Fruit fly (Drosophila melanogaster) whole organism, embryonic: ENCODE measurements around the gene Nmt.

Experiments used
- B-H2 ChIP-seq: fragments of 200-800 bp; sonication (Bioruptor generic); optimal IDR thresholded peaks from 2 replicates; lab custom pipeline; 2018; ENCODE audit warnings: missing biosample characterization, mild to moderate bottlenecking, missing genetic modification characterization
- CG10267 ChIP-seq: fragments of 200-800 bp; sonication (Bioruptor generic); optimal IDR thresholded peaks from 2 replicates; lab custom pipeline; 2018; ENCODE audit warnings: missing biosample characterization, mild to moderate bottlenecking, missing genetic modification characterization, moderate library complexity
- CG10543 ChIP-seq: fragments of 200-800 bp; sonication (Bioruptor generic); optimal IDR thresholded peaks from 3 replicates; lab custom pipeline; 2017; ENCODE audit warnings: missing biosample characterization, mild to moderate bottlenecking, missing genetic modification characterization, moderate library complexity
- CG10565 ChIP-seq: fragments of 200-800 bp; sonication (Bioruptor generic); optimal IDR thresholded peaks from 3 replicates; lab custom pipeline; 2016; ENCODE audit warnings: missing biosample characterization, mild to moderate bottlenecking, missing genetic modification characterization
- CG10979 ChIP-seq: fragments of 200-800 bp; sonication (Bioruptor generic); optimal IDR thresholded peaks from 2 replicates; lab custom pipeline; 2018; ENCODE audit warnings: missing biosample characterization, mild to moderate bottlenecking, missing genetic modification characterization, moderate library complexity
- CG11247 ChIP-seq: fragments of 200-800 bp; sonication (Bioruptor generic); IDR thresholded peaks from 2 replicates; pipeline ENCODE4 v1.3.6; 2022; ENCODE audit warnings: missing biosample characterization, missing genetic modification characterization
- CG13424 ChIP-seq: fragments of 200-800 bp; sonication (Bioruptor generic); optimal IDR thresholded peaks from 2 replicates; lab custom pipeline; 2019; ENCODE audit warnings: missing biosample characterization, mild to moderate bottlenecking, missing genetic modification characterization, moderate library complexity
- CG14014 ChIP-seq: fragments of 200-800 bp; sonication (Bioruptor generic); IDR thresholded peaks from 2 replicates; pipeline ENCODE4 v1.3.6; 2022; ENCODE audit warnings: missing biosample characterization, missing genetic modification characterization
- CG17568 ChIP-seq: fragments of 200-800 bp; sonication (Bioruptor generic); optimal IDR thresholded peaks from 2 replicates; lab custom pipeline; 2018; ENCODE audit warnings: missing biosample characterization, mild to moderate bottlenecking, missing genetic modification characterization, moderate library complexity
- CG1792 ChIP-seq: fragments of 200-800 bp; sonication (Bioruptor generic); optimal IDR thresholded peaks from 2 replicates; lab custom pipeline; 2016; ENCODE audit warnings: missing biosample characterization, missing genetic modification characterization
- CG2120 ChIP-seq: fragments of 200-800 bp; sonication (Bioruptor generic); optimal IDR thresholded peaks from 3 replicates; lab custom pipeline; 2016; ENCODE audit warnings: missing biosample characterization, missing genetic modification characterization
- CG4617 ChIP-seq: fragments of 200-800 bp; sonication (Bioruptor generic); optimal IDR thresholded peaks from 3 replicates; lab custom pipeline; 2016; ENCODE audit warnings: missing biosample characterization, missing genetic modification characterization, borderline replicate concordance
- CG5180 ChIP-seq: fragments of 200-800 bp; sonication (Bioruptor generic); optimal IDR thresholded peaks from 3 replicates; lab custom pipeline; 2017; ENCODE audit warnings: missing biosample characterization, missing genetic modification characterization, mild to moderate bottlenecking, moderate library complexity, missing genetic modification reagents
- CG6854 ChIP-seq: fragments of 200-800 bp; sonication (Bioruptor generic); optimal IDR thresholded peaks from 3 replicates; lab custom pipeline; 2017; ENCODE audit warnings: missing biosample characterization, mild to moderate bottlenecking, missing genetic modification characterization
- CG7556 ChIP-seq: fragments of 200-800 bp; sonication (Bioruptor generic); optimal IDR thresholded peaks from 2 replicates; lab custom pipeline; 2017; ENCODE audit warnings: missing biosample characterization, mild to moderate bottlenecking, missing genetic modification characterization
- CG9437 ChIP-seq: fragments of 200-800 bp; sonication (Bioruptor generic); optimal IDR thresholded peaks from 2 replicates; lab custom pipeline; 2018; ENCODE audit warnings: missing biosample characterization, mild to moderate bottlenecking, missing genetic modification characterization
- Dfd ChIP-seq, 2 experiments: fragments of >200 bp; optimal IDR thresholded peaks; 2 replicates each; lab custom pipeline; 2017; ENCODE audit warnings: missing biosample characterization in 2 of 2, missing genetic modification characterization in 2 of 2
- Dll ChIP-seq: fragments of 200-800 bp; sonication (Bioruptor generic); IDR thresholded peaks from 4 replicates; pipeline ENCODE4 v1.3.6; 2022; ENCODE audit warnings: missing biosample characterization, missing genetic modification characterization; ENCODE audit not compliant: partially characterized antibody
- Gsc ChIP-seq: fragments of 200-800 bp; sonication (Bioruptor generic); IDR thresholded peaks from 2 replicates; pipeline ENCODE4 v1.3.6; 2022; ENCODE audit warnings: missing biosample characterization, missing genetic modification characterization
- HLH4C ChIP-seq: fragments of 200-800 bp; sonication (Bioruptor generic); IDR thresholded peaks from 3 replicates; pipeline ENCODE4 v1.3.6; 2022; ENCODE audit warnings: missing biosample characterization, missing genetic modification characterization; ENCODE audit not compliant: partially characterized antibody
- Hr39 ChIP-seq: fragments of >200 bp; optimal IDR thresholded peaks from 2 replicates; lab custom pipeline; 2017
- Kr ChIP-seq: fragments of 200-800 bp; sonication (Bioruptor generic); optimal IDR thresholded peaks from 2 replicates; lab custom pipeline; 2017; ENCODE audit warnings: missing biosample characterization, mild to moderate bottlenecking, missing genetic modification characterization
- Pdp1 ChIP-seq, 2 experiments: fragments of 200-800 bp; sonication (Bioruptor generic); optimal IDR thresholded peaks; 3 replicates each; lab custom pipeline; 2016; ENCODE audit warnings: missing biosample characterization in 2 of 2, missing genetic modification characterization in 2 of 2, mild to moderate bottlenecking in 1 of 2, moderate library complexity in 1 of 2
- Sry-β ChIP-seq: fragments of 200-800 bp; sonication (Bioruptor generic); optimal IDR thresholded peaks from 2 replicates; lab custom pipeline; 2018; ENCODE audit warnings: missing biosample characterization, mild to moderate bottlenecking, missing genetic modification characterization, moderate library complexity
- Stat92E ChIP-seq, 3 experiments: fragments of >200 bp in 2 of 3; fragments of 200-800 bp in 1 of 3; sonication (Bioruptor generic) in 1 of 3; optimal IDR thresholded peaks; 2 replicates each; lab custom pipeline; 2017 to 2019; ENCODE audit warnings: missing biosample characterization in 3 of 3, missing genetic modification characterization in 3 of 3, mild to moderate bottlenecking in 1 of 3, moderate library complexity in 1 of 3
- Tbp ChIP-seq: fragments of >200 bp; optimal IDR thresholded peaks from 2 replicates; lab custom pipeline; 2018; ENCODE audit warnings: missing biosample characterization, missing genetic modification characterization
- ac ChIP-seq: fragments of 200-800 bp; sonication (Bioruptor generic); optimal IDR thresholded peaks from 3 replicates; lab custom pipeline; 2017; ENCODE audit warnings: missing biosample characterization, mild to moderate bottlenecking, missing genetic modification characterization
- az2 ChIP-seq: fragments of 200-800 bp; sonication (Bioruptor generic); optimal IDR thresholded peaks from 3 replicates; lab custom pipeline; 2016; ENCODE audit warnings: missing biosample characterization, missing genetic modification characterization
- bigmax ChIP-seq: fragments of 200-800 bp; sonication (Bioruptor generic); optimal IDR thresholded peaks from 2 replicates; lab custom pipeline; 2018; ENCODE audit warnings: missing biosample characterization, mild to moderate bottlenecking, missing genetic modification characterization
- chn ChIP-seq: fragments of 200-800 bp; sonication (Bioruptor generic); optimal IDR thresholded peaks from 2 replicates; lab custom pipeline; 2016; ENCODE audit warnings: missing biosample characterization, missing genetic modification characterization
- dmrt11E ChIP-seq: fragments of 200-800 bp; sonication (Bioruptor generic); optimal IDR thresholded peaks from 3 replicates; lab custom pipeline; 2018; ENCODE audit warnings: missing biosample characterization, mild to moderate bottlenecking, missing genetic modification characterization, moderate library complexity
- dysf ChIP-seq: fragments of 200-800 bp; sonication (Bioruptor generic); IDR thresholded peaks from 3 replicates; pipeline ENCODE4 v1.3.6; 2022; ENCODE audit warnings: missing biosample characterization, missing genetic modification characterization
- emc ChIP-seq: fragments of 200-800 bp; sonication (Bioruptor generic); optimal IDR thresholded peaks from 2 replicates; lab custom pipeline; 2016; ENCODE audit warnings: missing biosample characterization, missing genetic modification characterization
- gcm ChIP-seq: fragments of 200-800 bp; sonication (Bioruptor generic); optimal IDR thresholded peaks from 2 replicates; lab custom pipeline; 2019; ENCODE audit warnings: missing biosample characterization, mild to moderate bottlenecking, missing genetic modification characterization, moderate library complexity
- gt ChIP-seq: fragments of 200-800 bp; sonication (Bioruptor generic); IDR thresholded peaks from 2 replicates; pipeline ENCODE4 v1.3.6; 2022; ENCODE audit warnings: missing biosample characterization, missing genetic modification characterization
- h ChIP-seq: fragments of >200 bp; optimal IDR thresholded peaks from 2 replicates; lab custom pipeline; 2017
- hbn ChIP-seq: fragments of 200-800 bp; sonication (Bioruptor generic); IDR thresholded peaks from 2 replicates; pipeline ENCODE4 v1.3.6; 2022; ENCODE audit warnings: missing biosample characterization, missing genetic modification characterization; ENCODE audit not compliant: partially characterized antibody
- luna ChIP-seq: fragments of 200-800 bp; sonication (Bioruptor generic); optimal IDR thresholded peaks from 2 replicates; lab custom pipeline; 2016; ENCODE audit warnings: missing biosample characterization, missing genetic modification characterization
- odd ChIP-seq: fragments of 200-800 bp; sonication (Bioruptor generic); optimal IDR thresholded peaks from 2 replicates; lab custom pipeline; 2017; ENCODE audit warnings: missing biosample characterization, mild to moderate bottlenecking, missing genetic modification characterization
- rib ChIP-seq: fragments of 200-800 bp; sonication (Bioruptor generic); IDR thresholded peaks from 2 replicates; pipeline ENCODE4 v1.3.6; 2022; ENCODE audit warnings: missing biosample characterization, missing genetic modification characterization
- sens-2 ChIP-seq: fragments of 200-800 bp; sonication (Bioruptor generic); IDR thresholded peaks from 2 replicates; pipeline ENCODE4 v1.3.6; 2022; ENCODE audit warnings: missing biosample characterization, missing genetic modification characterization
- ssp ChIP-seq: fragments of 200-800 bp; sonication (Bioruptor generic); IDR thresholded peaks from 2 replicates; pipeline ENCODE4 v1.3.6; 2022; ENCODE audit warnings: missing biosample characterization, missing genetic modification characterization
- vfl ChIP-seq: fragments of 200-800 bp; sonication (Bioruptor generic); optimal IDR thresholded peaks from 2 replicates; lab custom pipeline; 2016; ENCODE audit warnings: missing biosample characterization, missing genetic modification characterization
- vnd ChIP-seq: fragments of 200-800 bp; sonication (Bioruptor generic); IDR thresholded peaks from 3 replicates; pipeline ENCODE4 v1.3.6; 2022; ENCODE audit warnings: missing biosample characterization, missing genetic modification characterization; ENCODE audit not compliant: partially characterized antibody
- z ChIP-seq: fragments of 200-800 bp; sonication (Bioruptor generic); IDR thresholded peaks from 3 replicates; pipeline ENCODE4 v1.3.6; 2022; ENCODE audit warnings: missing biosample characterization, missing genetic modification characterization
- zf30C ChIP-seq: fragments of 200-800 bp; sonication (Bioruptor generic); optimal IDR thresholded peaks from 3 replicates; lab custom pipeline; 2018; ENCODE audit warnings: missing biosample characterization, mild to moderate bottlenecking, missing genetic modification characterization

Nmt gene

DNA sequence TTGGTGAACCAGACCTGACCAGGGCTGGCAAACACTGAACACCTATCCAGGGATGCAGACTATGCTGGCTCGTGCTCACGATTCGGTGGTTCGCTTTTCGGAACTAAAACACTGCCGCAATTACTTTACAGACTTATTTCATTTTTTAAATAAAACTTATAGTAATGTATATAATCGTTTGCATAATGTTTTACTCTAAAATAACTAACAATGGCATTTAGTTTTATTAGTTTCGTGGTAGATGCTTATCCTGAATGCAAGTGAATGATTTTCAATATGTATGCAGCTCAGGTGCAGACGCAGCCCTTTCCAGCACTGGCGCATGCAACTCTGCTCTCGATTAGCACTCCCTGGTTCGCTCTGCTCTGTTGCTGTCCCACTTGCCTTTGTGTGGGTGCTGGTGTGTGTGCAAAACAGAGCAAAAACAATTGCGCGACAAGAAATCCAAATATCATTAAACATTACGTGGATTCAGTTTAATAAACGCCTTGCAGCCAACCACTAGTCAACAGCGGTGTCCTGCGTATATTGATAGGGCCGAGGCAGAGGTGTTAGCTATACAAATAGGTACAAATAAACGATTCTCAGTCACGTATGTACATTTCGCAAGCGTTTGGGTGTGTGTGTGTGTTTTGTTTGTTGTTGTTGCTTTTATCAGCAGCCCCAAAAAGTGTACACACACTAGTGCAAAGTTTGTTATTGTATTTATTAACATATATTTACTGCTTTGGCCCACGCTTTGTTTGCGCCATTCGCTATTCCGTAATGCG lies 8.6 kb upstream of the Nmt start, which contains the start of the genes ERR and Atg18a (continued):
- TF ChIP-seq CG6854 (GFP tag; lab: Kevin White, UChicago) (no peak), hbn (GFP tag; lab: Robert Waterston, UW) (peak; percentile 50; the same call in 1 of the 2 replicates), CG13424 (tag; lab: Kevin White, UChicago) (peak; percentile 89), CG10565 (no peak), ssp (GFP tag; lab: Robert Waterston, UW) (peak; percentile 83), gcm (GFP tag; lab: Kevin White, UChicago) (peak; percentile 49), CG10543 (peak; percentile 92), CG2120 (GFP tag; lab: Kevin White, UChicago) (peak; percentile 93), h (lab: Kevin White, UChicago) (no peak), CG10979 (tag; lab: Kevin White, UChicago) (peak; percentile 68), bigmax (no peak), ac (GFP tag; lab: Kevin White, UChicago) (no peak), Gsc (peak; percentile 61), vnd (peak; percentile 60; the same call in 2 of the 3 replicates), CG7556 (GFP tag; lab: Kevin White, UChicago) (peak; percentile 75), Dfd (GFP tag; optimal IDR thresholded peaks at IDR 0.05; lab: Kevin White, UChicago) (no peak), Hr39 (lab: Kevin White, UChicago) (no peak), Stat92E (GFP tag; optimal IDR thresholded peaks at IDR 0.05; lab: Kevin White, UChicago) (peak in 1 of 3 experiments; percentile 7)

DNA sequence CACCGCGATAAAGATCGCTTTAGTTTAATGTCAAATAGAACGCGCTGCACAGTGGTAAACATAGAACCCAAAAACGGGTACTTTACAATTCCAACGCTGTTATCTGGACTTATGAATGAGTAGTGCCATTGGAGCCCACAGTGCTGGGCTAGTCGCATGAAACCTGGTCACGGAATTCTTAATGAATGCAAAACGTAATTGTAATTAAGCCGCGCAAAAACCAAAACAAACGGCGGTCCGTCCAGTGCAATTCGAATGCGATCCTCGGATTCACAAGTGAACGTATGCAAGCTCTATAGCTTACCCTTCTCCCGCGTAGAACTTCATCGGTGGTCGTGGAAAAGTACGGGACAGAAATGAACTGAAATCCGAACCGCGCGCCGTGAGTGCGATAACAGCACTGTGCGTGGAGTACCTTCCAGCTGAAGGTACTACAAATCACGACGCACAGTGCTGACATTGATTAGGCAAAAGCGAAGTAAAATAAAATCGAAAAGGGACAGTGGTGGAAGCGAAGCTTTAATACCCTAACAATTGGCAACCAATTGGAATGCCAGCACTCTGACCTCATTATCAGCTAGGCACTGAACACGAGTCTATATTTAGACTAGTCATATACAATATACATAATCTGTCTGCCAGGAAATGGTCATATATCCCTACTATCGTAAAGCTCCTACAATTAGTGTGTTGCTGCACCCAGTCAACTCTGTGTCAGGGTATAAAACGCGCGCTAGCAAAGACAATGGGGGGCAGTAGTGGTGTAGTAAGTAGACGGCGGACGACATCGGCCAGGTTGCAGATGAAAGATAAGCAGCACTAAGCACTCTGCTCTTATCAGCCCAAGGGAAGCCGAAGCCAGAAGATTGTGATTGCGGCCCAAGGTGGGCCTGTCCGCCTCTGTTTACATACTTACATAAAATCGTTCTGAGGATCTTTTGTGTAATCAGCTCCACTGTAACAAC lies 7.3 kb upstream of the Nmt start:
- TF ChIP-seq CG10267 (tag; lab: Kevin White, UChicago): peak; percentile 9
- TF ChIP-seq zf30C (GFP tag; lab: Kevin White, UChicago): no peak
- TF ChIP-seq Dll (GFP tag; lab: Robert Waterston, UW): no peak
- no peak for TF ChIP-seq Hr39 (lab: Kevin White, UChicago)
- TF ChIP-seq gt (GFP tag; lab: Robert Waterston, UW): no peak
- TF ChIP-seq sens-2 (GFP tag; lab: Robert Waterston, UW): peak; percentile 86
- TF ChIP-seq CG11247 (GFP tag; lab: Robert Waterston, UW): no peak
- TF ChIP-seq Kr (GFP tag; lab: Kevin White, UChicago): no peak
- TF ChIP-seq luna: peak; percentile 1
- no peak for TF ChIP-seq Sry-β (GFP tag; lab: Kevin White, UChicago)
- peak; percentile 74 for TF ChIP-seq CG2120 (GFP tag; lab: Kevin White, UChicago)
- no peak for TF ChIP-seq B-H2 (GFP tag; lab: Kevin White, UChicago)
- TF ChIP-seq chn (GFP tag; lab: Kevin White, UChicago): peak; percentile 26
- 0 out of 2 replicates have a peak, but pooled peaks have one; percentile 5 for TF ChIP-seq CG14014 (GFP tag; lab: Robert Waterston, UW)
- no peak for TF ChIP-seq CG4617 (GFP tag; lab: Kevin White, UChicago)
- peak; percentile 75 for TF ChIP-seq dysf (GFP tag; lab: Robert Waterston, UW)
- peak; percentile 32 for TF ChIP-seq vfl (GFP tag; lab: Kevin White, UChicago)
- TF ChIP-seq Pdp1 (GFP tag; optimal IDR thresholded peaks at IDR 0.05; lab: Kevin White, UChicago): peak; percentile 60 to 97
- no peak for TF ChIP-seq emc
- peak; percentile 41 for TF ChIP-seq odd (GFP tag; lab: Kevin White, UChicago)
- peak; percentile 38 for TF ChIP-seq az2 (GFP tag; lab: Kevin White, UChicago)
- TF ChIP-seq z (GFP tag; lab: Robert Waterston, UW): no peak
- no peak for TF ChIP-seq CG17568
- no peak for TF ChIP-seq rib
- no peak for TF ChIP-seq Tbp (GFP tag; lab: Kevin White, UChicago)
- TF ChIP-seq CG9437 (GFP tag; lab: Kevin White, UChicago): no peak
- TF ChIP-seq dmrt11E (tag; lab: Kevin White, UChicago): no peak
- peak; percentile 29 for TF ChIP-seq CG1792 (GFP tag; lab: Kevin White, UChicago)
- no peak for TF ChIP-seq HLH4C (GFP tag; lab: Robert Waterston, UW)
- TF ChIP-seq CG5180: peak; percentile 12
